Worm (Caenorhabditis elegans): Measurements from ENCODE around the gene F46H5.3.
A peak's percentile ranks its signal among the peaks of the same experiment; 100 is the strongest.

F46H5.3 gene

ce11 chrX:7260327-7261019 lies 22.0 kb upstream of the F46H5.3 start, which contains the start of gene lact-1:
Gene lact-1, minus strand, starts transcription at chrX:7260377.
- TF ChIP-seq M03D4.4 (tag; optimal IDR thresholded peaks at IDR 0.05) (no peak), unc-62 (GFP tag; optimal IDR thresholded peaks at IDR 0.05) (no peak), mep-1 (tag; optimal IDR thresholded peaks at IDR 0.05) (no peak), nhr-2 (tag; optimal IDR thresholded peaks at IDR 0.05) (no peak), elt-3 (tag; optimal IDR thresholded peaks at IDR 0.05) (no peak), ham-2 (GFP tag; optimal IDR thresholded peaks at IDR 0.05) (no peak), ceh-83 (GFP tag; optimal IDR thresholded peaks at IDR 0.05) (no peak), zip-8 (tag; optimal IDR thresholded peaks at IDR 0.05) (no peak), cnd-1 (tag; optimal IDR thresholded peaks at IDR 0.05) (no peak), sptf-1 (tag; optimal IDR thresholded peaks at IDR 0.05) (no peak), drap-1 (GFP tag; optimal IDR thresholded peaks at IDR 0.05) (no peak), blmp-1 (tag; optimal IDR thresholded peaks at IDR 0.05) (no peak), elt-1 (tag; optimal IDR thresholded peaks at IDR 0.05; ENCODE audit: borderline replicate concordance, insufficient read depth) (no peak), tbx-8 (GFP tag; optimal IDR thresholded peaks at IDR 0.05) (no peak), unc-39 (tag; optimal IDR thresholded peaks at IDR 0.05) (no peak)

ce11 chrX:7256891-7257290 lies 18.4 kb upstream of the F46H5.3 start, which contains the start of gene F46H5.5:
Gene F46H5.5, minus strand, starts transcription at chrX:7256991.
- TF ChIP-seq hlh-1 (tag; optimal IDR thresholded peaks at IDR 0.05), result no peak
- no peak for TF ChIP-seq sptf-1 (tag; optimal IDR thresholded peaks at IDR 0.05)
- TF ChIP-seq nhr-12 (tag; optimal IDR thresholded peaks at IDR 0.05), result no peak
- TF ChIP-seq ces-1 (GFP tag; optimal IDR thresholded peaks at IDR 0.05), result no peak
- no peak for TF ChIP-seq flh-1 (GFP tag; optimal IDR thresholded peaks at IDR 0.05)
- no peak for TF ChIP-seq ceh-43 (GFP tag; optimal IDR thresholded peaks at IDR 0.05)
- no peak for TF ChIP-seq nhr-76 (tag; optimal IDR thresholded peaks at IDR 0.05)
- TF ChIP-seq elt-3 (tag; optimal IDR thresholded peaks at IDR 0.05), result no peak
- no peak for TF ChIP-seq ham-2 (GFP tag; optimal IDR thresholded peaks at IDR 0.05)

ce11 chrX:7254558-7254957 lies 16.1 kb upstream of the F46H5.3 start, which contains the start of gene F46H5.4:
Gene F46H5.4, minus strand, starts transcription at chrX:7254610.
- no peak for TF ChIP-seq nhr-237 (tag; optimal IDR thresholded peaks at IDR 0.05)
- TF ChIP-seq cnd-1 (tag; optimal IDR thresholded peaks at IDR 0.05), result no peak
- peak; percentile 1 for TF ChIP-seq ztf-11 (tag; optimal IDR thresholded peaks at IDR 0.05)
- TF ChIP-seq unc-39 (tag; optimal IDR thresholded peaks at IDR 0.05), result no peak
- no peak for TF ChIP-seq hlh-1 (tag; optimal IDR thresholded peaks at IDR 0.05)
- no peak for TF ChIP-seq tbx-8 (GFP tag; optimal IDR thresholded peaks at IDR 0.05)
- peak; percentile 33 for TF ChIP-seq mep-1 (tag; optimal IDR thresholded peaks at IDR 0.05)
- TF ChIP-seq mab-5 (tag; optimal IDR thresholded peaks at IDR 0.05), result no peak
- TF ChIP-seq ces-1 (GFP tag; optimal IDR thresholded peaks at IDR 0.05), result peak; percentile 39
- TF ChIP-seq nhr-2 (tag; optimal IDR thresholded peaks at IDR 0.05), result peak; percentile 24
- peak; percentile 7 for TF ChIP-seq pha-4 (tag; optimal IDR thresholded peaks at IDR 0.05)
- TF ChIP-seq M03D4.4 (tag; optimal IDR thresholded peaks at IDR 0.05), result no peak

ce11 chrX:7244756-7245155 lies 6.3 kb upstream of the F46H5.3 start:
- TF ChIP-seq nhr-12 (tag; optimal IDR thresholded peaks at IDR 0.05) (no peak), unc-62 (GFP tag; optimal IDR thresholded peaks at IDR 0.05) (no peak), pha-4 (tag; optimal IDR thresholded peaks at IDR 0.05) (no peak), flh-1 (GFP tag; optimal IDR thresholded peaks at IDR 0.05) (no peak), lin-32 (GFP tag; optimal IDR thresholded peaks at IDR 0.05) (no peak), unc-120 (tag; optimal IDR thresholded peaks at IDR 0.05; ENCODE audit: poor library complexity, severe bottlenecking) (no peak), ztf-11 (tag; optimal IDR thresholded peaks at IDR 0.05) (no peak), unc-39 (tag; optimal IDR thresholded peaks at IDR 0.05) (no peak), zip-8 (tag; optimal IDR thresholded peaks at IDR 0.05) (no peak), blmp-1 (tag; optimal IDR thresholded peaks at IDR 0.05) (no peak), bed-3 (GFP tag; optimal IDR thresholded peaks at IDR 0.05) (no peak), lsy-2 (tag; optimal IDR thresholded peaks at IDR 0.05) (no peak), hlh-1 (tag; optimal IDR thresholded peaks at IDR 0.05) (no peak), mab-5 (tag; optimal IDR thresholded peaks at IDR 0.05) (no peak), ceh-39 (tag; optimal IDR thresholded peaks at IDR 0.05) (no peak)

- TF ChIP-seq unc-62 (GFP tag; optimal IDR thresholded peaks at IDR 0.05) (no peak), ceh-83 (GFP tag; optimal IDR thresholded peaks at IDR 0.05) (peak; percentile 37)
Measured at ce11 chrX:7242878-7243277, 4.4 kb upstream of the F46H5.3 start, which contains the start of gene F46H5.7. Gene F46H5.7, minus strand, starts transcription at chrX:7242983.
